Worm (Caenorhabditis elegans): ENCODE results near the gene Y43C5B.3.

ce11 chrIV:10341618-10342360 is 8.6 kb upstream of the Y43C5B.3 start:
- TF ChIP-seq cog-1 (tag; optimal IDR thresholded peaks at IDR 0.05) = no peak
- no peak for TF ChIP-seq ref-1 (GFP tag; conservative IDR thresholded peaks at IDR 0.05)
- TF ChIP-seq tab-1 (GFP tag; IDR thresholded peaks at IDR 0.05) = no peak
- TF ChIP-seq flt-1 (GFP tag; IDR thresholded peaks at IDR 0.05) = no peak
- TF ChIP-seq klf-2 (GFP tag; conservative IDR thresholded peaks at IDR 0.05) = no peak
- no peak for TF ChIP-seq med-1 (GFP tag; optimal IDR thresholded peaks at IDR 0.05; ENCODE audit: insufficient read depth)
- no peak for TF ChIP-seq ztf-29 (GFP tag; IDR thresholded peaks at IDR 0.05)
- TF ChIP-seq ztf-23 (GFP tag; IDR thresholded peaks at IDR 0.05) = no peak; the same call in 1 of the 2 replicates

Data from whole organism, midembryonic.